Worm (Caenorhabditis elegans) whole organism, L3 larva: ENCODE results near the gene K09E9.1.

Experiments used
- R02D3.7 ChIP-seq: fragments of 150-350 bp; optimal IDR thresholded peaks from 2 replicates; lab custom pipeline; 2014; ENCODE audit warnings: missing biosample characterization, missing genetic modification characterization
- egl-27 ChIP-seq: sonication (generic microtip); optimal IDR thresholded peaks from 4 replicates; lab custom pipeline; 2017; ENCODE audit warnings: missing biosample characterization, missing genetic modification reagents, missing genetic modification characterization
- nhr-12 ChIP-seq: fragments of 150-350 bp; optimal IDR thresholded peaks from 2 replicates; lab custom pipeline; 2014; ENCODE audit warnings: missing biosample characterization, missing genetic modification characterization
- nhr-237 ChIP-seq: fragments of 150-350 bp; optimal IDR thresholded peaks from 2 replicates; lab custom pipeline; 2014; ENCODE audit warnings: missing biosample characterization, missing genetic modification characterization
- nhr-77 ChIP-seq: fragments of 150-350 bp; optimal IDR thresholded peaks from 2 replicates; lab custom pipeline; 2014; ENCODE audit warnings: missing biosample characterization, missing genetic modification characterization
- pha-4 ChIP-seq: fragments of 150-350 bp; optimal IDR thresholded peaks from 2 replicates; lab custom pipeline; 2014; ENCODE audit warnings: missing biosample characterization, missing genetic modification reagents, missing genetic modification characterization
- pqm-1 ChIP-seq: fragments of 150-350 bp; optimal IDR thresholded peaks from 2 replicates; lab custom pipeline; 2017; ENCODE audit warnings: missing biosample characterization, missing genetic modification characterization, inconsistent platforms
- snpc-4 ChIP-seq: fragments of 150-350 bp; optimal IDR thresholded peaks from 2 replicates; lab custom pipeline; 2014; ENCODE audit warnings: missing biosample characterization, missing genetic modification characterization
- zag-1 ChIP-seq: fragments of 150-350 bp; optimal IDR thresholded peaks from 2 replicates; lab custom pipeline; 2014; ENCODE audit warnings: missing biosample characterization, missing genetic modification characterization

DNA sequence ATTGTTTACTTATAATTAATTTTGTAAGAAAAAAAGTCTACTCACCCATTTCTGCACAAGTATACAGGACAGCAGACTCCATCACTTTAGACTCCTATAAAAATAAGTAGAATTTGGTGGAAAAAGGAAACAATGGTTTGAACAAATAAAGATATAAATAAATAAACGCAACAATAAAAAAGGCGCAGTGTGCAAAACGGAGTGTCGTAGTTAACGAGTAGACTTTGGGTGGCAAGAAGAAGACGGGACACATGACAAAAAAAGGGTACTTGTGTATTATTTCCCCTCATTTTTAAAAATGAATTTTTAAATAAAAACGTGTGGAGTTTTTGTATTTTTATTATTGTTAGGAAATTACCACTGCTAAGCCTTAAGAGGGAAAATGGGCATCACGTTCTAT, 27.0 kb downstream of the K09E9.1 start, which contains the start of gene F59D12.5:
- TF ChIP-seq egl-27 (no peak), snpc-4 (no peak), nhr-237 (no peak), zag-1 (no peak), nhr-77 (tag; lab: Kevin White, UChicago) (no peak), nhr-12 (tag; lab: Kevin White, UChicago) (no peak), R02D3.7 (tag; lab: Kevin White, UChicago) (no peak), pqm-1 (no peak), pha-4 (tag; lab: Kevin White, UChicago) (peak; percentile 78)
